Fruit fly (Drosophila melanogaster): Measurements from ENCODE around the gene isoQC.

- TF ChIP-seq Dfd (GFP tag; optimal IDR thresholded peaks at IDR 0.05): no peak
- TF ChIP-seq Hr78 (GFP tag; optimal IDR thresholded peaks at IDR 0.05): no peak
- TF ChIP-seq Abd-B (GFP tag; optimal IDR thresholded peaks at IDR 0.05): no peak
- no peak for TF ChIP-seq tai (GFP tag; optimal IDR thresholded peaks at IDR 0.05)
- no peak for TF ChIP-seq psq (GFP tag; optimal IDR thresholded peaks at IDR 0.05)
Observed at dm6 chr3L:20507552-20507951, 33.3 kb downstream of the isoQC start.

All from whole organism, wandering third instar larva.